Fruit fly (Drosophila melanogaster): ENCODE measurements around the gene RpS27A.

The RpS27A gene

dm6 chr2L:10413251-10414127 is 5.3 kb downstream of the RpS27A start, which contains the start of the genes CG5355 and Klp31E (continued):
- TF ChIP-seq Bteb2 (GFP tag; optimal IDR thresholded peaks at IDR 0.05) (peak; percentile 6), dysf (GFP tag; IDR thresholded peaks at IDR 0.05) (peak; percentile 61; the same call in 2 of the 3 replicates), ems (GFP tag; optimal IDR thresholded peaks at IDR 0.05) (peak; percentile 46), Optix (GFP tag; IDR thresholded peaks at IDR 0.05) (no peak), CG8281 (tag; optimal IDR thresholded peaks at IDR 0.05) (no peak), CG12942 (GFP tag; optimal IDR thresholded peaks at IDR 0.05) (peak; percentile 42), zfh1 (GFP tag; IDR thresholded peaks at IDR 0.05) (peak; percentile 57; the same call in 2 of the 3 replicates), BtbVII (GFP tag; optimal IDR thresholded peaks at IDR 0.05) (peak; percentile 56), mld (GFP tag; IDR thresholded peaks at IDR 0.05; ENCODE audit: partially characterized antibody) (peak; percentile 46; the same call in 1 of the 3 replicates), gsb-n (tag; optimal IDR thresholded peaks at IDR 0.05) (no peak), CG17328 (GFP tag; IDR thresholded peaks at IDR 0.05) (peak; percentile 8; the same call in 1 of the 2 replicates), jing (GFP tag; optimal IDR thresholded peaks at IDR 0.05) (no peak), CG12659 (GFP tag; optimal IDR thresholded peaks at IDR 0.05) (peak; percentile 83), slbo (GFP tag; IDR thresholded peaks at IDR 0.05) (peak; percentile 81), Hr78 (GFP tag; optimal IDR thresholded peaks at IDR 0.05) (no peak), caup (GFP tag; optimal IDR thresholded peaks at IDR 0.05; ENCODE audit: severe bottlenecking) (peak; percentile 61), sob (GFP tag; IDR thresholded peaks at IDR 0.05) (peak; percentile 64), CG2712 (tag; optimal IDR thresholded peaks at IDR 0.05) (peak; percentile 85), crc (GFP tag; optimal IDR thresholded peaks at IDR 0.05) (no peak), Xrp1 (GFP tag; IDR thresholded peaks at IDR 0.05) (peak; percentile 56; the same call in 1 of the 2 replicates), Antp (GFP tag; optimal IDR thresholded peaks at IDR 0.05) (peak; percentile 40), fd96Cb (tag; optimal IDR thresholded peaks at IDR 0.05) (peak; percentile 64), ase (GFP tag; IDR thresholded peaks at IDR 0.05) (peak; percentile 4; the same call in 1 of the 3 replicates), vnd (GFP tag; IDR thresholded peaks at IDR 0.05; ENCODE audit: partially characterized antibody) (peak; percentile 65)

dm6 chr2L:10418981-10419380 is 10.8 kb downstream of the RpS27A start, which contains the start of gene RfC3:
Gene RfC3 (plus strand): TSS chr2L:10419190.
- TF ChIP-seq YL-1 (GFP tag; optimal IDR thresholded peaks at IDR 0.05), result peak; percentile 38
- peak in 1 of 2 experiments; percentile 93 for TF ChIP-seq Hr78 (GFP tag; optimal IDR thresholded peaks at IDR 0.05)
- no peak for TF ChIP-seq exex (tag; optimal IDR thresholded peaks at IDR 0.05)
- TF ChIP-seq esg (GFP tag; conservative IDR thresholded peaks at IDR 0.05), result no peak
- no peak for TF ChIP-seq Ets97D (GFP tag; optimal IDR thresholded peaks at IDR 0.05)
- no peak for TF ChIP-seq pb (GFP tag; optimal IDR thresholded peaks at IDR 0.05)
- TF ChIP-seq CG7963 (GFP tag; IDR thresholded peaks at IDR 0.05; ENCODE audit: partially characterized antibody), result peak; percentile 94
- 0 out of 2 replicates have a peak, but pooled peaks have one; percentile 11 for TF ChIP-seq rib (GFP tag; IDR thresholded peaks at IDR 0.05)
- TF ChIP-seq BEAF-32 (GFP tag; optimal IDR thresholded peaks at IDR 0.05), result peak; percentile 61
- peak; percentile 81 for TF ChIP-seq Scr (GFP tag; IDR thresholded peaks at IDR 0.05; ENCODE audit: partially characterized antibody)
- peak; percentile 54 for TF ChIP-seq Med (GFP tag)
- TF ChIP-seq sqz (GFP tag; optimal IDR thresholded peaks at IDR 0.05), result no peak
- no peak for TF ChIP-seq CG16815 (GFP tag; optimal IDR thresholded peaks at IDR 0.05)
- TF ChIP-seq CG4707 (GFP tag; optimal IDR thresholded peaks at IDR 0.05), result no peak
- peak; percentile 90 for TF ChIP-seq scrt (GFP tag; optimal IDR thresholded peaks at IDR 0.05)
- peak; percentile 85 for TF ChIP-seq Dll (GFP tag; IDR thresholded peaks at IDR 0.05; ENCODE audit: partially characterized antibody)
- peak; percentile 91 for TF ChIP-seq CG14860 (GFP tag; IDR thresholded peaks at IDR 0.05; ENCODE audit: partially characterized antibody)
- TF ChIP-seq CG10147 (GFP tag; optimal IDR thresholded peaks at IDR 0.05), result no peak
- TF ChIP-seq ase (GFP tag; IDR thresholded peaks at IDR 0.05), result no peak
- no peak for TF ChIP-seq CG32772 (GFP tag; IDR thresholded peaks at IDR 0.05)
- peak; percentile 72; the same call in 2 of the 3 replicates for TF ChIP-seq CG16813 (GFP tag; IDR thresholded peaks at IDR 0.05; ENCODE audit: partially characterized antibody)
- peak; percentile 28 for TF ChIP-seq Max (GFP tag; optimal IDR thresholded peaks at IDR 0.05)
- no peak for TF ChIP-seq Camta (GFP tag; optimal IDR thresholded peaks at IDR 0.05)
- TF ChIP-seq pfk (GFP tag; optimal IDR thresholded peaks at IDR 0.05), result peak; percentile 48
- no peak for TF ChIP-seq org-1 (GFP tag; optimal IDR thresholded peaks at IDR 0.05)
